Comparison of ENCODE assay signal across 2 fruit fly cellular contexts in the genomic region with DNA sequence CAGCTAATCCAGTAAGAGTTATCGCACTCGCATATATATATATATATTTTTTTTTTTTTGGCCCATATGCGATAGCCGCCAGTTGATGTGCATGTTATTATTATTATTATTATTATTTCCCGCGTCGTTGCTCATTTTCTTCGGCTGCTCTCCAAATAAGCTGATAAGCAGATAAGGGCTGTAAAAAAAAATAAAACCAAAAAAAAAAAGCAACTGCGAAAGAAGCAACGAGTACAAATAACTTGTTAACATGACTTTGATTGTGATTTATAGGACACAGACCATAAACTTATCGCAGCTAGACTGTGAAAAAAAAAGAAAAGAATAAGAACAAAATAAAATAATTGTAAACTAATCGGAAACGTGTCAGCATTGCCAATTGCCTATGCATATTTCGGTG.
TF ChIP-seq lines count a peak whose summit lies in the region.

No protein-coding gene starts in this region.

TF ChIP-seq in whole organism, adult, 20 proteins besides CTCF, POLR2A, EP300 and RAD21 (continued from another document):
- TF ChIP-seq bab1 (GFP tag; optimal IDR thresholded peaks at IDR 0.05; lab: Kevin White, UChicago) (no peak), kay (GFP tag; lab: Kevin White, UChicago; ENCODE audit: borderline replicate concordance) (peak; percentile 47), cnc (optimal IDR thresholded peaks at IDR 0.05; lab: Kevin White, UChicago) (no peak)

TF ChIP-seq in whole organism, embryonic, 481 proteins besides CTCF, POLR2A, EP300 and RAD21 (continued from another document):
- TF ChIP-seq CG7928 (GFP tag; optimal IDR thresholded peaks at IDR 0.05; lab: Kevin White, UChicago): no peak
- no peak for TF ChIP-seq CG12391 (tag; optimal IDR thresholded peaks at IDR 0.05; lab: Kevin White, UChicago)
- peak; percentile 29 for TF ChIP-seq lab (GFP tag; optimal IDR thresholded peaks at IDR 0.05; lab: Kevin White, UChicago)
- no peak for TF ChIP-seq Sry-β (GFP tag; optimal IDR thresholded peaks at IDR 0.05; lab: Kevin White, UChicago)
